Fruit fly (Drosophila melanogaster) whole organism, prepupa: ENCODE data around the gene fliI.

Source experiments
- Blimp-1 ChIP-seq: fragments of 200-800 bp; sonication (Bioruptor generic); optimal IDR thresholded peaks from 3 replicates; lab custom pipeline; 2017; ENCODE audit warnings: missing biosample characterization, missing genetic modification characterization, mild to moderate bottlenecking, moderate library complexity, missing genetic modification reagents
- CG10631 ChIP-seq: fragments of 200-800 bp; sonication (Bioruptor generic); optimal IDR thresholded peaks from 2 replicates; lab custom pipeline; 2016; ENCODE audit warnings: missing biosample characterization, missing genetic modification characterization
- CG10669 ChIP-seq: fragments of 200-800 bp; sonication (Bioruptor generic); optimal IDR thresholded peaks from 3 replicates; lab custom pipeline; 2018; ENCODE audit warnings: missing biosample characterization, mild to moderate bottlenecking, missing genetic modification characterization, moderate library complexity
- CG11294 ChIP-seq: fragments of 200-800 bp; sonication (Bioruptor generic); IDR thresholded peaks from 2 replicates; pipeline ENCODE4 v1.3.6; 2022; ENCODE audit warnings: missing biosample characterization, missing genetic modification characterization
- CG11762 ChIP-seq: fragments of 200-800 bp; sonication (Bioruptor generic); optimal IDR thresholded peaks from 3 replicates; lab custom pipeline; 2016; ENCODE audit warnings: missing biosample characterization, missing genetic modification characterization; ENCODE audit not compliant: insufficient read depth
- CG15336 ChIP-seq: fragments of 200-800 bp; sonication (Bioruptor generic); IDR thresholded peaks from 2 replicates; pipeline ENCODE4 v1.3.6; 2022; ENCODE audit warnings: missing biosample characterization, missing genetic modification characterization
- CG16779 ChIP-seq: fragments of 200-800 bp; sonication (Bioruptor generic); optimal IDR thresholded peaks from 3 replicates; lab custom pipeline; 2017; ENCODE audit warnings: missing biosample characterization, mild to moderate bottlenecking, missing genetic modification characterization
- CG3032 ChIP-seq: fragments of 200-800 bp; optimal IDR thresholded peaks from 2 replicates; lab custom pipeline; 2019; ENCODE audit warnings: missing biosample characterization, mild to moderate bottlenecking, missing genetic modification characterization, moderate library complexity
- CG31627 ChIP-seq: fragments of 200-800 bp; sonication (Bioruptor generic); optimal IDR thresholded peaks from 3 replicates; lab custom pipeline; 2016; ENCODE audit warnings: missing biosample characterization, missing genetic modification characterization
- CG3919 ChIP-seq: fragments of 200-800 bp; sonication (Bioruptor generic); optimal IDR thresholded peaks from 3 replicates; lab custom pipeline; 2016; ENCODE audit warnings: missing biosample characterization, missing genetic modification characterization
- CG4318 ChIP-seq: fragments of 200-800 bp; sonication (Bioruptor generic); optimal IDR thresholded peaks from 3 replicates; lab custom pipeline; 2017; ENCODE audit warnings: missing biosample characterization, mild to moderate bottlenecking, missing genetic modification characterization
- CG6163 ChIP-seq: fragments of 200-800 bp; sonication (Bioruptor generic); IDR thresholded peaks from 3 replicates; pipeline ENCODE4 v1.3.6; 2022; ENCODE audit warnings: missing biosample characterization, missing genetic modification characterization
- CG6792 ChIP-seq: fragments of 200-800 bp; sonication (Bioruptor generic); optimal IDR thresholded peaks from 3 replicates; lab custom pipeline; 2016; ENCODE audit warnings: missing biosample characterization, missing genetic modification characterization
- CG6808 ChIP-seq: fragments of 200-800 bp; sonication (Bioruptor generic); optimal IDR thresholded peaks from 3 replicates; lab custom pipeline; 2017; ENCODE audit warnings: missing biosample characterization, missing genetic modification characterization, mild to moderate bottlenecking, moderate library complexity, missing genetic modification reagents
- CG7368 ChIP-seq: fragments of 200-800 bp; sonication (Bioruptor generic); optimal IDR thresholded peaks from 3 replicates; lab custom pipeline; 2016; ENCODE audit warnings: missing biosample characterization, missing genetic modification characterization
- CG8119 ChIP-seq: fragments of 200-800 bp; sonication (Bioruptor generic); IDR thresholded peaks from 3 replicates; pipeline ENCODE4 v1.3.6; 2022; ENCODE audit warnings: missing biosample characterization, missing genetic modification characterization
- CG8319 ChIP-seq: fragments of 200-800 bp; sonication (Bioruptor generic); optimal IDR thresholded peaks from 3 replicates; lab custom pipeline; 2016; ENCODE audit warnings: missing biosample characterization, missing genetic modification characterization
- CG8632 ChIP-seq: fragments of 200-800 bp; sonication (Bioruptor generic); optimal IDR thresholded peaks from 3 replicates; lab custom pipeline; 2016; ENCODE audit warnings: missing biosample characterization, missing genetic modification characterization
- CG9139 ChIP-seq: fragments of 200-800 bp; sonication (Bioruptor generic); optimal IDR thresholded peaks from 3 replicates; lab custom pipeline; 2017; ENCODE audit warnings: missing biosample characterization, mild to moderate bottlenecking, missing genetic modification characterization
- Eip75B ChIP-seq: fragments of 200-800 bp; sonication (Bioruptor generic); optimal IDR thresholded peaks from 3 replicates; lab custom pipeline; 2016; ENCODE audit warnings: missing biosample characterization, missing genetic modification characterization
- Eip78C ChIP-seq: fragments of 200-800 bp; sonication (Bioruptor generic); peaks from one replicate; lab custom pipeline; 2016; ENCODE audit warnings: missing biosample characterization, missing genetic modification characterization
- Ets21C ChIP-seq: fragments of 200-800 bp; sonication (Bioruptor generic); optimal IDR thresholded peaks from 3 replicates; lab custom pipeline; 2016; ENCODE audit warnings: missing biosample characterization, missing genetic modification characterization
- Ets96B ChIP-seq: fragments of 200-800 bp; optimal IDR thresholded peaks from 2 replicates; lab custom pipeline; 2019; ENCODE audit warnings: missing biosample characterization, mild to moderate bottlenecking, missing genetic modification characterization, moderate library complexity
- Hr39 ChIP-seq: fragments of 200-800 bp; sonication (Bioruptor generic); optimal IDR thresholded peaks from 2 replicates; lab custom pipeline; 2016; ENCODE audit warnings: missing biosample characterization, missing genetic modification characterization
- Hr4 ChIP-seq: fragments of 200-800 bp; sonication (Bioruptor generic); optimal IDR thresholded peaks from 3 replicates; lab custom pipeline; 2016; ENCODE audit warnings: missing biosample characterization, missing genetic modification characterization
- Met ChIP-seq: fragments of 200-800 bp; sonication (Bioruptor generic); optimal IDR thresholded peaks from 3 replicates; lab custom pipeline; 2016; ENCODE audit warnings: missing biosample characterization, missing genetic modification characterization
- OdsH ChIP-seq: fragments of 200-800 bp; sonication (Bioruptor generic); optimal IDR thresholded peaks from 3 replicates; lab custom pipeline; 2016; ENCODE audit warnings: missing biosample characterization, missing genetic modification characterization
- Smox ChIP-seq: fragments of 200-800 bp; sonication (Bioruptor generic); optimal IDR thresholded peaks from 3 replicates; lab custom pipeline; 2016; ENCODE audit warnings: missing biosample characterization, missing genetic modification characterization
- Sox102F ChIP-seq: fragments of 200-800 bp; sonication (Bioruptor generic); optimal IDR thresholded peaks from 2 replicates; lab custom pipeline; 2016; ENCODE audit warnings: missing biosample characterization, mild to moderate bottlenecking, missing genetic modification characterization
- Sox14 ChIP-seq: fragments of 200-800 bp; sonication (Bioruptor generic); optimal IDR thresholded peaks from 3 replicates; lab custom pipeline; 2016; ENCODE audit warnings: missing biosample characterization, missing genetic modification characterization
- achi ChIP-seq: fragments of 200-800 bp; sonication (Bioruptor generic); optimal IDR thresholded peaks from 3 replicates; lab custom pipeline; 2016; ENCODE audit warnings: missing biosample characterization, missing genetic modification characterization
- cyc ChIP-seq: fragments of 200-800 bp; sonication (Bioruptor generic); optimal IDR thresholded peaks from 3 replicates; lab custom pipeline; 2016; ENCODE audit warnings: missing biosample characterization, missing genetic modification characterization
- dac ChIP-seq: fragments of 200-800 bp; sonication (Bioruptor generic); optimal IDR thresholded peaks from 2 replicates; lab custom pipeline; 2017; ENCODE audit warnings: missing biosample characterization, mild to moderate bottlenecking, missing genetic modification characterization
- dsx ChIP-seq: fragments of 200-800 bp; optimal IDR thresholded peaks from 3 replicates; lab custom pipeline; 2019; ENCODE audit warnings: missing biosample characterization, mild to moderate bottlenecking, missing genetic modification characterization, moderate library complexity; ENCODE audit not compliant: poor library complexity, severe bottlenecking
- eg ChIP-seq: fragments of 200-800 bp; sonication (Bioruptor generic); IDR thresholded peaks from 3 replicates; pipeline ENCODE4 v1.3.6; 2022; ENCODE audit warnings: missing biosample characterization, missing genetic modification characterization
- esn ChIP-seq: fragments of 200-800 bp; sonication (Bioruptor generic); optimal IDR thresholded peaks from 2 replicates; lab custom pipeline; 2016; ENCODE audit warnings: missing biosample characterization, mild to moderate bottlenecking, missing genetic modification characterization, moderate library complexity
- fd59A ChIP-seq: fragments of 200-800 bp; sonication (Bioruptor generic); optimal IDR thresholded peaks from 2 replicates; lab custom pipeline; 2017; ENCODE audit warnings: missing biosample characterization, mild to moderate bottlenecking, missing genetic modification characterization, missing genetic modification reagents
- fd85E ChIP-seq: fragments of 200-800 bp; sonication (Bioruptor generic); optimal IDR thresholded peaks from 3 replicates; lab custom pipeline; 2016; ENCODE audit warnings: missing biosample characterization, missing genetic modification characterization
- fkh ChIP-seq: fragments of 200-800 bp; sonication (Bioruptor generic); optimal IDR thresholded peaks from 3 replicates; lab custom pipeline; 2017; ENCODE audit warnings: missing biosample characterization, mild to moderate bottlenecking, missing genetic modification characterization, moderate library complexity
- lz ChIP-seq: fragments of 200-800 bp; sonication (Bioruptor generic); optimal IDR thresholded peaks from 3 replicates; lab custom pipeline; 2016; ENCODE audit warnings: missing biosample characterization, missing genetic modification characterization
- net ChIP-seq: fragments of 200-800 bp; sonication (Bioruptor generic); optimal IDR thresholded peaks from 3 replicates; lab custom pipeline; 2016; ENCODE audit warnings: missing biosample characterization, missing genetic modification characterization
- pdm3 ChIP-seq: fragments of 200-800 bp; sonication (Bioruptor generic); optimal IDR thresholded peaks from 3 replicates; lab custom pipeline; 2016; ENCODE audit warnings: missing biosample characterization, missing genetic modification characterization
- salr ChIP-seq, 2 experiments: fragments of 200-800 bp; sonication (Bioruptor generic); optimal IDR thresholded peaks; 3 replicates each; lab custom pipeline; 2016 to 2018; ENCODE audit warnings: missing biosample characterization in 2 of 2, missing genetic modification characterization in 2 of 2, mild to moderate bottlenecking in 1 of 2
- ss ChIP-seq, 2 experiments: fragments of 200-800 bp; sonication (Bioruptor generic); optimal IDR thresholded peaks; 2 replicates in 1 of 2; 3 replicates in 1 of 2; lab custom pipeline; 2017 to 2018; ENCODE audit warnings: mild to moderate bottlenecking in 2 of 2, missing biosample characterization in 2 of 2, missing genetic modification characterization in 2 of 2, moderate library complexity in 1 of 2
- svp ChIP-seq: fragments of 200-800 bp; sonication (Bioruptor generic); peaks from one replicate; lab custom pipeline; 2016; ENCODE audit warnings: missing biosample characterization, missing genetic modification characterization
- topi ChIP-seq: fragments of 200-800 bp; sonication (Bioruptor generic); optimal IDR thresholded peaks from 3 replicates; lab custom pipeline; 2016; ENCODE audit warnings: missing biosample characterization, missing genetic modification characterization
- vri ChIP-seq: fragments of 200-800 bp; sonication (Bioruptor generic); optimal IDR thresholded peaks from 3 replicates; lab custom pipeline; 2016; ENCODE audit warnings: missing biosample characterization, mild to moderate bottlenecking, missing genetic modification characterization

The fliI gene

DNA sequence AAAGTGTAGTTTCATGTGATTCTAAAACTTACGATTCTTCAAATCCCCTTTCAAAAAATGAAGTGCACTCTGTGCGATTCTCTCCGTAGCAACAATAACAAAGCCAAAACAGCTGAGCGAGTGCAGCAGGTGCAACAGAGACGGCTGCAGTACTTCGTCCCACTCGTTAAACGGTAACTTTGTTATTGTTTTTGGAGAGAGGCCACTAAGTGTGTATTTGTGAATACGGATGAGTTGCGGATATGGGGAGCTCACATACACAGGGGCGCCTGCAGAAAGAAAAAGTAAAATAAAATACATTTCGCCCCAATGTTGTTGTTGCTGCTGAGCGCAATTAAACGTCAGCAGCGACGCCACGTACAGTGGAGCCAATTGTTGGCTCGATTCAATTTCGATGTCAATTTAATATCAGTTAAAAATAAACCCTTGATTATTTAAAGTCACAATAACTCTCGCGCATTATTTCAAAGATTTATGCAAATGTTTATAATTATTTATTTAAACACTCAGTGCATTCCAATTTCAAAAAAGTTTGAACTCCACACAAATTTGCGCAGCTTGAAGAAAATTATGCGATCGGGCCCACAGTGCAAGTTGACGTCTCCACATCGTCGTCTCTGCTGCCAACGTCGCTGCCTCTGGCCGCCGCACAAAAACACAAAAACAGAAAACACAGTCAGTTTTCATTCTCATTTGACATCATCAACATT, 28.0 kb downstream of the fliI start (continued):
- TF ChIP-seq CG31627 (GFP tag; lab: Kevin White, UChicago): peak; percentile 98
- peak; percentile 99 for TF ChIP-seq OdsH (GFP tag; lab: Kevin White, UChicago)
- TF ChIP-seq eg: peak; percentile 97
- TF ChIP-seq CG16779 (tag; lab: Kevin White, UChicago): peak; percentile 98
- peak; percentile 97 for TF ChIP-seq CG9139 (GFP tag; lab: Kevin White, UChicago)
- TF ChIP-seq Eip78C (GFP tag; lab: Kevin White, UChicago): peak; percentile 100
- peak; percentile 99 for TF ChIP-seq topi (GFP tag; lab: Kevin White, UChicago)
- TF ChIP-seq Smox: peak; percentile 98
- TF ChIP-seq net (GFP tag; lab: Kevin White, UChicago): peak; percentile 99
- peak; percentile 99 for TF ChIP-seq Hr4 (GFP tag; lab: Kevin White, UChicago)
- peak; percentile 99 for TF ChIP-seq svp (GFP tag; lab: Kevin White, UChicago)
- TF ChIP-seq CG10669 (GFP tag; lab: Kevin White, UChicago): peak; percentile 99
- TF ChIP-seq CG8319 (GFP tag; lab: Kevin White, UChicago): peak; percentile 97
- peak; percentile 97 for TF ChIP-seq vri
- peak; percentile 99 for TF ChIP-seq dac
- peak; percentile 99 for TF ChIP-seq CG6792 (GFP tag; lab: Kevin White, UChicago)
- peak; percentile 98 for TF ChIP-seq Sox14 (GFP tag; lab: Kevin White, UChicago)
- TF ChIP-seq lz (GFP tag; lab: Kevin White, UChicago): peak; percentile 99
- peak; percentile 98 for TF ChIP-seq CG10631 (GFP tag; lab: Kevin White, UChicago)
- TF ChIP-seq CG3032: peak; percentile 98

DNA sequence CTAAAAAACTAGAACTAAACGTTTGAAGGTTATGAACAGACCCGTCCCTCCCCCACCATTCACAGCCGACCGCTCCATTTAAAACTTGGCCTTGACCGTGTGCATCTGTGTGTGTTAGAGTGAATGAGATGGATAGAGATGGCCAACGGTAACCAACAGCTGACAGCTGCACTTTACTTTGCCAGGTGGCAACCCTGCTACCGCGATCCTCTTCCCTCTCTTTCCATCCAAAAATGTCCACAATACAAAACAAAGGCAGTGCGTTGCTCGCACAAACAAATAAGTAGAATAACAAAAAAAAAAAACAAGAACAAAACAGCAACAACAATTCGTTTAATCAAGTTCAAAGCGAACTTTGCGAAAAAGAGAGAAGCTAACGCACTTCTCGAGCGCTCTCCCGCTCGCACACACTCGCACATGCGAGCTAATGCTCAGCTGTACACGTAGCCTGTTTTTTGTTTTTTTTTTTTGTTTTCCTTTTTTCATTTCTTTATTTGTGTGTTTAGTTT, 28.9 kb downstream of the fliI start:
- TF ChIP-seq CG6792 (GFP tag; lab: Kevin White, UChicago): no peak
- TF ChIP-seq Hr39 (GFP tag; lab: Kevin White, UChicago): peak; percentile 44
- TF ChIP-seq CG8319 (GFP tag; lab: Kevin White, UChicago): no peak
- TF ChIP-seq fd59A (GFP tag; lab: Kevin White, UChicago): no peak
- TF ChIP-seq Blimp-1 (GFP tag; lab: Kevin White, UChicago): no peak
- TF ChIP-seq CG4318 (GFP tag; lab: Kevin White, UChicago): no peak
- no peak for TF ChIP-seq CG3032
- peak; percentile 51 for TF ChIP-seq CG15336 (GFP tag; lab: Robert Waterston, UW)
- TF ChIP-seq fkh (GFP tag; lab: Kevin White, UChicago): peak; percentile 50
- peak; percentile 16 for TF ChIP-seq achi (GFP tag; lab: Kevin White, UChicago)
- peak; percentile 69; the same call in 2 of the 3 replicates for TF ChIP-seq CG6163 (GFP tag; lab: Robert Waterston, UW)
- TF ChIP-seq CG11762 (GFP tag; lab: Kevin White, UChicago): no peak
- TF ChIP-seq Met (GFP tag; lab: Kevin White, UChicago): no peak
- TF ChIP-seq CG8632 (GFP tag; lab: Kevin White, UChicago): no peak
- TF ChIP-seq fd85E (GFP tag; lab: Kevin White, UChicago): no peak
- no peak for TF ChIP-seq salr (GFP tag; optimal IDR thresholded peaks at IDR 0.05; lab: Kevin White, UChicago)
- TF ChIP-seq eg: peak; percentile 65
- peak; percentile 88 for TF ChIP-seq Sox14 (GFP tag; lab: Kevin White, UChicago)
- no peak for TF ChIP-seq Ets21C
- TF ChIP-seq CG9139 (GFP tag; lab: Kevin White, UChicago): peak; percentile 42
- TF ChIP-seq cyc: no peak
- no peak for TF ChIP-seq CG11294 (GFP tag; lab: Robert Waterston, UW)
- no peak for TF ChIP-seq CG3919 (GFP tag; lab: Kevin White, UChicago)
- no peak for TF ChIP-seq CG7368 (GFP tag; lab: Kevin White, UChicago)
- TF ChIP-seq net (GFP tag; lab: Kevin White, UChicago): peak; percentile 17
- peak; percentile 57; the same call in 2 of the 3 replicates for TF ChIP-seq CG8119 (GFP tag; lab: Robert Waterston, UW)
- no peak for TF ChIP-seq ss (GFP tag; optimal IDR thresholded peaks at IDR 0.05; lab: Kevin White, UChicago)
- TF ChIP-seq Sox102F (GFP tag; lab: Kevin White, UChicago): no peak
- TF ChIP-seq dac: no peak
- TF ChIP-seq CG10631 (GFP tag; lab: Kevin White, UChicago): no peak
- no peak for TF ChIP-seq CG6808 (GFP tag; lab: Kevin White, UChicago)
- TF ChIP-seq Ets96B (tag; lab: Kevin White, UChicago): no peak
- no peak for TF ChIP-seq pdm3
- no peak for TF ChIP-seq lz (GFP tag; lab: Kevin White, UChicago)
- TF ChIP-seq dsx (GFP tag; lab: Kevin White, UChicago): peak; percentile 12
- peak; percentile 77 for TF ChIP-seq Eip75B (GFP tag; lab: Kevin White, UChicago)
- TF ChIP-seq esn (GFP tag; lab: Kevin White, UChicago): no peak
- TF ChIP-seq CG16779 (tag; lab: Kevin White, UChicago): peak; percentile 45
